Fruit fly (Drosophila melanogaster) whole organism, pupa: Measurements from ENCODE around the gene CG7320.

ENCODE experiments used
- CG10348 ChIP-seq: fragments of 200-800 bp; sonication (Bioruptor generic); IDR thresholded peaks from 2 replicates; pipeline ENCODE4 v1.3.6; 2022; ENCODE audit warnings: missing biosample characterization, missing genetic modification characterization
- CG12605 ChIP-seq: fragments of 200-800 bp; sonication (Bioruptor generic); IDR thresholded peaks from 2 replicates; pipeline ENCODE4 v1.3.6; 2022; ENCODE audit warnings: missing biosample characterization, missing genetic modification characterization
- CG13204 ChIP-seq: fragments of 200-800 bp; sonication (Bioruptor generic); optimal IDR thresholded peaks from 2 replicates; lab custom pipeline; 2018; ENCODE audit warnings: missing biosample characterization, mild to moderate bottlenecking, missing genetic modification characterization, moderate library complexity
- CG14655 ChIP-seq: fragments of 200-800 bp; sonication (Bioruptor generic); optimal IDR thresholded peaks from 3 replicates; lab custom pipeline; 2017; ENCODE audit warnings: mild to moderate bottlenecking, missing biosample characterization, missing genetic modification reagents, missing genetic modification characterization
- CG15710 ChIP-seq: fragments of 200-800 bp; sonication (Bioruptor generic); optimal IDR thresholded peaks from 2 replicates; lab custom pipeline; 2018; ENCODE audit warnings: missing biosample characterization, mild to moderate bottlenecking, missing genetic modification characterization, moderate library complexity
- CG17806 ChIP-seq: fragments of 200-800 bp; sonication (Bioruptor generic); optimal IDR thresholded peaks from 2 replicates; lab custom pipeline; 2018; ENCODE audit warnings: missing biosample characterization, mild to moderate bottlenecking, missing genetic modification characterization, moderate library complexity
- CG32121 ChIP-seq: fragments of 200-800 bp; sonication (Bioruptor generic); IDR thresholded peaks from 2 replicates; pipeline ENCODE4 v1.3.6; 2022; ENCODE audit warnings: missing biosample characterization, missing genetic modification characterization
- CG34367 ChIP-seq: fragments of 200-800 bp; sonication (Bioruptor generic); optimal IDR thresholded peaks from 2 replicates; lab custom pipeline; 2018; ENCODE audit warnings: missing biosample characterization, mild to moderate bottlenecking, missing genetic modification characterization
- CG4496 ChIP-seq: fragments of 200-800 bp; sonication (Bioruptor generic); IDR thresholded peaks from 3 replicates; pipeline ENCODE4 v1.3.6; 2022; ENCODE audit warnings: missing biosample characterization, missing genetic modification characterization
- CG8159 ChIP-seq: fragments of 200-800 bp; sonication (Bioruptor generic); optimal IDR thresholded peaks from 3 replicates; lab custom pipeline; 2018; ENCODE audit warnings: missing biosample characterization, mild to moderate bottlenecking, missing genetic modification characterization, moderate library complexity
- CG8301 ChIP-seq: fragments of 200-800 bp; sonication (Bioruptor generic); optimal IDR thresholded peaks from 2 replicates; lab custom pipeline; 2018; ENCODE audit warnings: missing biosample characterization, mild to moderate bottlenecking, missing genetic modification characterization
- CG9948 ChIP-seq: fragments of 200-800 bp; sonication (Bioruptor generic); optimal IDR thresholded peaks from 2 replicates; lab custom pipeline; 2018; ENCODE audit warnings: missing biosample characterization, mild to moderate bottlenecking, missing genetic modification characterization, moderate library complexity
- D1 ChIP-seq: fragments of 200-800 bp; sonication (Bioruptor generic); optimal IDR thresholded peaks from 2 replicates; lab custom pipeline; 2018; ENCODE audit warnings: missing biosample characterization, mild to moderate bottlenecking, missing genetic modification characterization, moderate library complexity
- EcR ChIP-seq: fragments of 200-800 bp; sonication (Bioruptor generic); optimal IDR thresholded peaks from 3 replicates; lab custom pipeline; 2019; ENCODE audit warnings: missing biosample characterization, missing genetic modification characterization, mild to moderate bottlenecking, moderate library complexity, missing genetic modification reagents
- Ets98B ChIP-seq: fragments of 200-800 bp; sonication (Bioruptor generic); IDR thresholded peaks from 2 replicates; pipeline ENCODE4 v1.3.6; 2022; ENCODE audit warnings: missing biosample characterization, missing genetic modification characterization
- Pif1A ChIP-seq: fragments of 200-800 bp; sonication (Bioruptor generic); optimal IDR thresholded peaks from 3 replicates; lab custom pipeline; 2016; ENCODE audit warnings: missing biosample characterization, missing genetic modification characterization
- Pif1B ChIP-seq: fragments of 200-800 bp; sonication (Bioruptor generic); optimal IDR thresholded peaks from 3 replicates; lab custom pipeline; 2016; ENCODE audit warnings: missing biosample characterization, missing genetic modification characterization
- Snoo ChIP-seq: fragments of 200-800 bp; sonication (Bioruptor generic); optimal IDR thresholded peaks from 3 replicates; lab custom pipeline; 2017; ENCODE audit warnings: missing biosample characterization, mild to moderate bottlenecking, missing genetic modification characterization, inconsistent platforms
- fd96Ca ChIP-seq: fragments of 200-800 bp; sonication (Bioruptor generic); IDR thresholded peaks from 3 replicates; pipeline ENCODE4 v1.3.6; 2022; ENCODE audit warnings: missing biosample characterization, missing genetic modification characterization
- gl ChIP-seq: fragments of 200-800 bp; sonication (Bioruptor generic); optimal IDR thresholded peaks from 2 replicates; lab custom pipeline; 2018; ENCODE audit warnings: missing biosample characterization, mild to moderate bottlenecking, missing genetic modification characterization
- rn ChIP-seq: fragments of 200-800 bp; sonication (Bioruptor generic); IDR thresholded peaks from 2 replicates; pipeline ENCODE4 v1.3.6; 2022; ENCODE audit warnings: missing biosample characterization, missing genetic modification characterization

The CG7320 gene

DNA sequence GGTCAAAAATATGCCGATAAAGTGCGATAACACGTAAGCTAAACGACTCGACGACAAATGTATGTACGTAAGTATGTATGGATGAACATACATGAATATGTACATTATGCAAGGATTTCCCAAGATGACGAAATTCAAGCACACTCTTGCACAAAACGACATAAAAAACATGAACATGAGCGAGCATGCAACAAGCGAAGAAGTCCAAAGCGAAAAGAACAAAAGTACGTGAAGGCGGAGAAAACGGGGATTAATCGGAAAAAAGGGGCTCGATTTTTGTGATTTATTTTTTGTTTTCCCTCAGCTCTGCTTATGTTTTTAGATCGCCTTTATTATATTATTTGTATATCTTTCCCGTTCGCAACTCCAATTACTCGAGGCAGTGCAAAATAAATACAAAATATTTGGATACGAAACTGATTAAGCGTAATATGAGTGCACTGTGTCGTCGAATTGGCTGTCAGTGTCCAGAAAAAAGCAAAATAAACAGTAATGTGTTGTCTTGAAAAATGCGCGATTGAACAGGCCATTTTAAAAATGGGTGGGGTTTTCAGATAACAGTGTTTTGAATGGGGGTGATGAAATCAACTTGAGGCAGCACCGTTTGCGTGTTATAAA is 13.7 kb upstream of the CG7320 start:
- TF ChIP-seq CG17806 (tag; lab: Kevin White, UChicago) (no peak), CG34367 (no peak), CG4496 (no peak), Pif1B (GFP tag; lab: Kevin White, UChicago) (no peak), Pif1A (GFP tag; lab: Kevin White, UChicago) (no peak), CG32121 (no peak), D1 (no peak)

DNA sequence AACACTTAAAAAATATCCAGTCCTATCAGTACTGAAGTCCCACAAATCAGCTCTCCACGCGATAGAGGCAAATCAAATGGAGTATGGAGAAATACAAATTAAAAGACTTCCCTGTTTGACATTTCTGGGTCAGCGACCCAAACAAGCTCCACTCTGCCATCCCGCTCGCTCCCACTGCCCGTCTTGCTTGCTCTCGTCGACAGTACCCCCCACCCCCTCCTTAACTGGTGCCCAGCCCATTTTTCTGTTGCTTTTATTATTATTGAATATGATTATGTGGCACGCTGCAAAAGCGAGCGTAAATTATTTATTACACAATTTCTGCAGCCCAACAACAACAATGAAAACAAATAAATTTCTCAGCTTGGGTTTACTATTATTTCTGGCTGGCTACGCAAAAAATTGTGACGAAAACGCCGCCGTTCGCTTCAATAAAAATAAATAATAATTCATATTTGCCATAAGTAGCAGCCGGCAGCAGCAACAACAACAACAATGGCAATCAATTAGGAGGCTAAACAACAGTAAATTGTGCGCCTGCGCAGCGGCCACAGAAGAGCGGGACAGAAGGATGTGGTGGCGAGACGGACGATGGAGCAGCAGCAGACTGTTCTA is 12.7 kb upstream of the CG7320 start:
- TF ChIP-seq EcR (GFP tag; lab: Kevin White, UChicago) (peak; percentile 59), Pif1B (GFP tag; lab: Kevin White, UChicago) (no peak)

DNA sequence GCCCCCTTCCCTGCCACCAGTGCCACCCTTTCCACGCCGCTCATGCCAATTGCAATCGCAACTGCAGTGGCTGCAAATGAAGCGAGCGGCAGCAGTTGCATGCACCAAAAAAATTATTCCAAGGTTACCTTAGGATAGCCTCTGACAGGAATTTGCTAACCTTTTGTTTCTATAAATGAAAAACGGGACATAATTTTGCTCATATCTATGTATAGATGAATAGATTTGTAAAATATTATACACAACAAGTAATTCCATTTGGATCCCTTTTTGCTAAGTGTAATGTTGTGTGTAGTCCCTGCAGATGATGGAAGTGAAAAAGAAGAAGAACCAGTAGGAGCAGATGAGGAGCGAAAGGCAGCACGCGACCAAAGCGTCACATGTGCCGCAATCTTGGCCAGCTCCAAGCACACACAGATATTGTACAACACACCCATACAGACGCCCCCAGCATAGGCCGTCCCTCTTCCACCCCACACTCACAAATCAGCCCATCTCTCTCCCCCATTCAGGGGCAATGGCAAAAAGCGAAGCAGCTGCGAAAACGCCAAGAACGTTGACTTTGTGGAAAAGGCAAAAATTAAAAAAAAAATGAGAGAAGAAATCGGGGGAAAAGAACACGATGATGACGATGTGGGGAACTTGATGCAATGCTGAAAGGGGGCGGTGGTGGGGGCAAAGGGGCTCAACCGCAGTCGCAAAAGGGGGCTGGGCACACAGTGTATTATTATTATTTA is 10.6 kb upstream of the CG7320 start:
- no peak for TF ChIP-seq CG10348 (GFP tag; lab: Robert Waterston, UW)
- TF ChIP-seq Pif1B (GFP tag; lab: Kevin White, UChicago), result peak; percentile 96
- peak; percentile 94 for TF ChIP-seq CG4496
- TF ChIP-seq rn (GFP tag; lab: Robert Waterston, UW), result peak; percentile 81
- TF ChIP-seq CG8301 (tag; lab: Kevin White, UChicago), result peak; percentile 95
- 0 out of 2 replicates have a peak, but pooled peaks have one; percentile 28 for TF ChIP-seq CG32121
- peak; percentile 97 for TF ChIP-seq CG14655 (GFP tag; lab: Kevin White, UChicago)
- TF ChIP-seq Pif1A (GFP tag; lab: Kevin White, UChicago), result peak; percentile 93
- TF ChIP-seq Ets98B (GFP tag; lab: Robert Waterston, UW), result peak; percentile 89
- TF ChIP-seq Snoo (tag; lab: Kevin White, UChicago), result peak; percentile 94
- TF ChIP-seq CG8159 (tag; lab: Kevin White, UChicago), result peak; percentile 91
- peak; percentile 89 for TF ChIP-seq D1
- TF ChIP-seq CG13204 (GFP tag; lab: Kevin White, UChicago), result peak; percentile 80
- TF ChIP-seq CG15710, result peak; percentile 93
- peak; percentile 86 for TF ChIP-seq CG12605 (GFP tag; lab: Robert Waterston, UW)
- TF ChIP-seq CG17806 (tag; lab: Kevin White, UChicago), result peak; percentile 98
- TF ChIP-seq fd96Ca (GFP tag; lab: Robert Waterston, UW), result peak; percentile 91
- peak; percentile 91 for TF ChIP-seq gl
- peak; percentile 97 for TF ChIP-seq CG9948
- peak; percentile 96 for TF ChIP-seq CG34367
- peak; percentile 97 for TF ChIP-seq EcR (GFP tag; lab: Kevin White, UChicago)

DNA sequence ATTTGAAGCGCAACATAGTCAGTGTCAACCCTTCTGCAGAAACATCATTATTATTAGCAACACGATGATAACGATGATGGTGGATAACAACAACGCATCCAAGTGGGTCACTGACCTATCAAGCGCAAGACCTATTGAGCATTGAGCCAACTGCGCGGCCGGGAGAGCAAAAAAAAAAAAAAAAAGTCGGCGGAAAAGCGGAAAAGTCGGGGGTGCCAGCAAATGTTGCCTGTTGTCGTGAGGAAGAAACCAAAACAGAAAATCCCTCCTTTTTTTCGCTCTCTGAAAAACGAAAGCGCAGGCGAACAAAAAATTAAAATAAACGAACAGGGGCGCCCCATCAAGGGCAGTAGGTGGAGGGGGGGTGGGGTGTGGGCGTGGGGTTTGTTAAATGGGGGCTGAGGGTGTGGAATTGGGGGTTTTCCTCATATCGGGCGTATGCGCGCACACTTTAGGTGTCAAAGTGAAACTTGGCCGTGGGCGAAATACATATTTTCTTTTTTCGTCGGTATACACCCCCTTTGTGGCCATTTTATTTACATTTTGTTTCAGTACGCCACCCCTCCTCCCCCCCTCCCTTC is 9.6 kb upstream of the CG7320 start:
- TF ChIP-seq EcR (GFP tag; lab: Kevin White, UChicago), result peak; percentile 72
- no peak for TF ChIP-seq D1

DNA sequence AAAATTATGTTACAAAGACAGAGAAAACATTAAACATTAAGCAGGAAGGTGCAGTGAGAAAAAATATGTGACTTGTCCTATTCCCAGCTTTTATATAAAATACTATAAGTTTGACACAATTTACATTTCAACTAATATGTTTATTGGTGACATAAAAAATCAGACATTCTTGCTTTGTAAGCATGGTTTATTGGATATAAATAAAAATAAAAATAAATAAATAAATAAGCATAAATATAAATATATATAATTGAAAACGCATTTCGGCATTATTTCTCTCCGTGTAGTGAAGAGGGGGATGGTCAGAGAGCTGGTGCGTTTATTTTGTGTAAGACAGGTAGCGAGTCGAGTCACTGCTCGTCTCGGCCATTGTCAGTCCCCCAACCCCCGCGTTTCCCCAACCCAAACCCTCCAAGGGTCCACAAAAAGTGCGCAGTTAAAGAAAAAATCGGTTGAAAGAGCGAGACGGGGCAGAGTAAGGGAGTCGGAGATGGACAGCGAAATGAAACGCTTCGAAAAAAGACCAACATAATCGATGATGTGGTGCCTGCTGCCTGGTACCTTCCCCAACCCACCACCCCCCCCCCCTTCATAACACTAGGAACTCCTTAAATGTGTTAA is 8.3 kb upstream of the CG7320 start:
- TF ChIP-seq rn (GFP tag; lab: Robert Waterston, UW) (no peak), D1 (peak; percentile 96), CG8301 (tag; lab: Kevin White, UChicago) (peak; percentile 45), fd96Ca (GFP tag; lab: Robert Waterston, UW) (no peak), Snoo (tag; lab: Kevin White, UChicago) (peak; percentile 94), Pif1B (GFP tag; lab: Kevin White, UChicago) (peak; percentile 76), CG10348 (GFP tag; lab: Robert Waterston, UW) (no peak), CG17806 (tag; lab: Kevin White, UChicago) (peak; percentile 94), gl (peak; percentile 40), EcR (GFP tag; lab: Kevin White, UChicago) (peak; percentile 70), Ets98B (GFP tag; lab: Robert Waterston, UW) (no peak), CG13204 (GFP tag; lab: Kevin White, UChicago) (peak; percentile 77), CG8159 (tag; lab: Kevin White, UChicago) (peak; percentile 97), CG34367 (peak; percentile 88), CG15710 (peak; percentile 95), CG14655 (GFP tag; lab: Kevin White, UChicago) (peak; percentile 76), CG12605 (GFP tag; lab: Robert Waterston, UW) (no peak), CG9948 (peak; percentile 95), Pif1A (GFP tag; lab: Kevin White, UChicago) (peak; percentile 45), CG32121 (no peak), CG4496 (peak; percentile 20; the same call in 1 of the 3 replicates)
- TF ChIP-seq, all 21 proteins: peak for 15
